Fruit fly (Drosophila melanogaster) whole organism, wandering third instar larva: Measurements from ENCODE around the gene CG34253.

Experiments
- Abd-B ChIP-seq: fragments of >200 bp; optimal IDR thresholded peaks from 2 replicates; lab custom pipeline; 2017; ENCODE audit warnings: missing biosample characterization, missing genetic modification characterization
- CG32264 ChIP-seq: fragments of 200-800 bp; sonication (Bioruptor generic); optimal IDR thresholded peaks from 2 replicates; lab custom pipeline; 2016; ENCODE audit warnings: missing biosample characterization, missing genetic modification characterization
- CrebA ChIP-seq: fragments of 200-800 bp; sonication (Bioruptor generic); optimal IDR thresholded peaks from 2 replicates; lab custom pipeline; 2016; ENCODE audit warnings: missing biosample characterization, mild to moderate bottlenecking, missing genetic modification characterization, borderline replicate concordance
- Dfd ChIP-seq: fragments of >200 bp; optimal IDR thresholded peaks from 2 replicates; lab custom pipeline; 2017; ENCODE audit warnings: missing biosample characterization, missing genetic modification characterization
- Dif ChIP-seq: fragments of 200-275, 200-300 bp; sonication (Bioruptor generic); optimal IDR thresholded peaks from 2 replicates; lab custom pipeline; 2018; ENCODE audit warnings: missing biosample characterization, missing genetic modification characterization; ENCODE audit not compliant: partially characterized antibody
- GATAd ChIP-seq: sonication (Bioruptor generic); optimal IDR thresholded peaks from 2 replicates; lab custom pipeline; 2016; ENCODE audit warnings: missing biosample characterization, missing genetic modification characterization
- HLH106 ChIP-seq: fragments of 200-800 bp; optimal IDR thresholded peaks from 3 replicates; lab custom pipeline; 2019; ENCODE audit warnings: missing biosample characterization, mild to moderate bottlenecking, missing genetic modification characterization, moderate library complexity
- Hnf4 ChIP-seq: fragments of 200-800 bp; sonication (Bioruptor generic); optimal IDR thresholded peaks from 2 replicates; lab custom pipeline; 2016; ENCODE audit warnings: missing biosample characterization, mild to moderate bottlenecking, missing genetic modification characterization
- Hr78 ChIP-seq: fragments of >200 bp; optimal IDR thresholded peaks from 2 replicates; lab custom pipeline; 2017; ENCODE audit warnings: missing biosample characterization, missing genetic modification characterization
- Hr83 ChIP-seq: fragments of 200-300 bp; sonication (Bioruptor generic); optimal IDR thresholded peaks from 2 replicates; lab custom pipeline; 2016; ENCODE audit warnings: missing biosample characterization, mild to moderate bottlenecking, missing genetic modification characterization, moderate library complexity; ENCODE audit not compliant: poor library complexity, severe bottlenecking
- Jra ChIP-seq: sonication (Bioruptor generic); optimal IDR thresholded peaks from 2 replicates; lab custom pipeline; 2016; ENCODE audit warnings: missing biosample characterization, missing genetic modification characterization
- Mio ChIP-seq: sonication (Bioruptor generic); optimal IDR thresholded peaks from 2 replicates; lab custom pipeline; 2016; ENCODE audit warnings: missing biosample characterization, missing genetic modification characterization
- OdsH ChIP-seq: fragments of 200-800 bp; sonication (Bioruptor generic); optimal IDR thresholded peaks from 2 replicates; lab custom pipeline; 2016; ENCODE audit warnings: missing biosample characterization, mild to moderate bottlenecking, missing genetic modification characterization
- Rel ChIP-seq, 2 experiments: fragments of 200-800 bp; sonication (Bioruptor generic) in 1 of 2; optimal IDR thresholded peaks; 2 replicates in 1 of 2; 3 replicates in 1 of 2; lab custom pipeline; 2016 to 2019; ENCODE audit warnings: mild to moderate bottlenecking in 2 of 2, missing biosample characterization in 2 of 2, missing genetic modification characterization in 2 of 2, moderate library complexity in 1 of 2
- br ChIP-seq: fragments of 200-800 bp; sonication (Bioruptor generic); optimal IDR thresholded peaks from 2 replicates; lab custom pipeline; 2016; ENCODE audit warnings: missing biosample characterization, missing genetic modification characterization
- brk ChIP-seq: fragments of 200-800 bp; sonication (Bioruptor generic); optimal IDR thresholded peaks from 2 replicates; lab custom pipeline; 2016; ENCODE audit warnings: missing biosample characterization, mild to moderate bottlenecking, missing genetic modification characterization
- dsf ChIP-seq: sonication (Bioruptor generic); optimal IDR thresholded peaks from 2 replicates; lab custom pipeline; 2016; ENCODE audit warnings: missing biosample characterization, missing genetic modification characterization, borderline replicate concordance
- ey ChIP-seq: fragments of 200-800 bp; sonication (Bioruptor generic); optimal IDR thresholded peaks from 2 replicates; lab custom pipeline; 2016; ENCODE audit warnings: missing biosample characterization, missing genetic modification characterization
- foxo ChIP-seq, 2 experiments: fragments of 200-800 bp; sonication (Bioruptor generic); optimal IDR thresholded peaks; 2 replicates in 1 of 2; 3 replicates in 1 of 2; lab custom pipeline; 2016 to 2017; ENCODE audit warnings: missing biosample characterization in 2 of 2, missing genetic modification characterization in 2 of 2
- fru ChIP-seq: fragments of 200-800 bp; sonication (Bioruptor generic); optimal IDR thresholded peaks from 3 replicates; lab custom pipeline; 2016; ENCODE audit warnings: missing biosample characterization, mild to moderate bottlenecking, missing genetic modification characterization
- h ChIP-seq: fragments of 200-800 bp; sonication (Bioruptor generic); optimal IDR thresholded peaks from 3 replicates; lab custom pipeline; 2016; ENCODE audit warnings: missing biosample characterization, mild to moderate bottlenecking, missing genetic modification characterization
- lola ChIP-seq: fragments of >200 bp; optimal IDR thresholded peaks from 2 replicates; lab custom pipeline; 2017; ENCODE audit warnings: missing biosample characterization, missing genetic modification characterization
- pan ChIP-seq: fragments of >200 bp; optimal IDR thresholded peaks from 2 replicates; lab custom pipeline; 2017
- psq ChIP-seq: fragments of 200-800 bp; sonication (Bioruptor generic); optimal IDR thresholded peaks from 3 replicates; lab custom pipeline; 2017; ENCODE audit warnings: missing biosample characterization, mild to moderate bottlenecking, missing genetic modification characterization, moderate library complexity
- rgr ChIP-seq: fragments of 200-800 bp; sonication (Bioruptor generic); optimal IDR thresholded peaks from 3 replicates; lab custom pipeline; 2016; ENCODE audit warnings: missing biosample characterization, mild to moderate bottlenecking, missing genetic modification characterization
- tai ChIP-seq: sonication (Bioruptor generic); optimal IDR thresholded peaks from 2 replicates; lab custom pipeline; 2016; ENCODE audit warnings: missing biosample characterization, missing genetic modification characterization
- usp ChIP-seq: fragments of >200 bp; optimal IDR thresholded peaks from 2 replicates; lab custom pipeline; 2017; ENCODE audit warnings: missing biosample characterization, missing genetic modification characterization

CG34253 gene

DNA sequence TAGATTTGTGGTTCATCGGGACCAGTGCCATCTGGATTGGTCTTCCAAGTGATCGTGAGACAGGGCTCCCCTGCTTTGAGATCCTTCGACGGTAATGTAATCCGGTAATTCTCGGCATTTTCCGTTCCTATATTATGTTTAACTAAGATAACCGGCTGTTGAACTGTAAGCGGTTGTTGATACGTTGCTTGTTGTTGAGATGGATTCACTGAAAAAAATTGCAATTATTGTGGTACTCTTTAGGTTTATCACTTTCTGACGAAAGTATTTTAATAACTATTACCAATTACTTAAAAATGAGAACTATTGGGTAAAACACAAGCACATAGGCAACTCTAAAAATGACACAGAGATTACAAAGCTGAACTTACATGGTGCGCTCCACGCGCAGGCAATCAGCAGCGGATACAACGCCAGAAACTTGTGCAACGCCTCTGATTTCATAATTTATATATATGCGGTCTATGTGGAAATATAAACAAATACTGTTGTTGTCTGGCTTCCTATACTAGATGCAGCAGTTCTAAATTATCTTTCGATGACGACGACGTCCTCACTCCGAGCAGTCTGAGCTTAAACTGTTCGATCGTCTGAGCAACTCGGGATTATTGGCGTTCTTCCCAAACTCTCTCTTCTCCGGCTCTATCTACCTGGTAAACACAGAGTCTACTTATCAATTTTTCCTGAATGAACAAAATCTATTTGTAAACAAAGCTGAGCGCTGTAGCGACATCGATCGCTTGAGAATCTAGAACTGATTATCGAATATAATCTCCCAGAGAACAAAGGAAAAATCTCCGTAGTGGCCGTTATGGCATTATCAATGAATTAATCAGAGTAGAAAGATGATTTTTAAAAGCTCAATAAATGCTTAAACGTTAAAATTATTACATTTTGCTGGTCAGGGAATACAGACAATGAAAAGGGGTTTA, at the start of gene CG34253:
CG34253 (minus strand) TSS at position 567 of the 932 bp plus-strand sequence.
- TF ChIP-seq rgr (GFP tag; lab: Kevin White, UChicago) (peak; percentile 6), Rel (GFP tag; optimal IDR thresholded peaks at IDR 0.05; lab: Kevin White, UChicago) (no peak), Rel (tag; optimal IDR thresholded peaks at IDR 0.05; lab: Kevin White, UChicago) (peak; percentile 79), GATAd (no peak)

DNA sequence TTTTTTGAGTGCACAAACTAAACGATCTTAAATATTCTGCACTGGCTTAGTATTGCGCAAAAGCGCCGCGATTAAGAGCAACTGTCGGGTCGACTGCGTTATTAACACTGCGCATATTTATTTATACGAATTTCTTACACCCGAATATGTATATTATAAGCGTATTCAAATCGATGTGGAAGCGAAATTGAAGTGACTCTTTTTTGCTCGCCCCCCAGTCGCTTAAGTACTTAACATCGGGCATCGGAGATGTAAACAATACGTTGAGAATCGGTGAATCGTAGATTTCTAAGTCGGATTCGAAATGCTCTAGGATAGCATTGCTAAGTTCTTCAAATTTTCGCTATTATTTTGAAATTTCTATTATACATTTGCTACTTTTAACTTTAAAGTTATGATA, 45.5 kb upstream of the CG34253 start, which contains the start of gene Cyp312a1:
Cyp312a1 (minus strand) TSS at position 101 of the 400 bp plus-strand sequence.
- no peak for TF ChIP-seq HLH106 (tag; lab: Kevin White, UChicago)

- TF ChIP-seq brk (GFP tag; lab: Kevin White, UChicago) (no peak), Dfd (GFP tag; lab: Kevin White, UChicago) (peak; percentile 90)
- TF ChIP-seq, all 38 proteins: peak for 1
Measured at dm6 chr3L:18124138-18124537, 37.0 kb upstream of the CG34253 start.

DNA sequence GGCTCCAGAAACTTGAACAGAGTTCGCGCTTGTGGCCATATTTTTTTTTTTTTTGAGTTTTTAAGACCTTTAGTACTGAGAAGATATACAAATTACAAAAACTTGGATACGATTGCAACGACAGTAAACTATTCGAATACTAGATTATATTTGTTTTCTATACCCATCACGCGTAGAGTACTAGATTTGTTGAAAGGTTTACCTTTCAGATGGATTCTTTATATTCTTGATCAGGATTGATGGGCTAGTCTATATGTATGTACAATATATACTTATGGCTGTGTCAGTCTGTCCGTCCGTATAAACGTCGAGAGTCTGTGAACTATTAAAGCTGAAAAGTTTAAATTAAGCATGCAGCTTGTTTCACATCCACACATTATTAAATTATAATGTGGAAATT, 34.8 kb upstream of the CG34253 start, which contains the start of gene CG42853:
CG42853 (minus strand) TSS at position 101 of the 400 bp plus-strand sequence.
- TF ChIP-seq pan (lab: Kevin White, UChicago), result no peak
- TF ChIP-seq fru, result no peak
- TF ChIP-seq tai (GFP tag; lab: Kevin White, UChicago), result no peak
- no peak for TF ChIP-seq OdsH (GFP tag; lab: Kevin White, UChicago)
- TF ChIP-seq br, result no peak
- no peak for TF ChIP-seq GATAd
- TF ChIP-seq Rel (GFP tag; optimal IDR thresholded peaks at IDR 0.05; lab: Kevin White, UChicago), result no peak
- no peak for TF ChIP-seq Rel (tag; optimal IDR thresholded peaks at IDR 0.05; lab: Kevin White, UChicago)
- no peak for TF ChIP-seq Hnf4 (GFP tag; lab: Kevin White, UChicago)
- no peak for TF ChIP-seq brk (GFP tag; lab: Kevin White, UChicago)
- TF ChIP-seq HLH106 (tag; lab: Kevin White, UChicago), result no peak
- TF ChIP-seq rgr (GFP tag; lab: Kevin White, UChicago), result no peak
- no peak for TF ChIP-seq ey (GFP tag; lab: Kevin White, UChicago)
- TF ChIP-seq CG32264 (GFP tag; lab: Kevin White, UChicago), result no peak
- TF ChIP-seq dsf, result no peak
- no peak for TF ChIP-seq Abd-B
- TF ChIP-seq lola, result no peak
- TF ChIP-seq usp, result no peak
- TF ChIP-seq, all 38 proteins: peak for 0

dm6 chr3L:18114038-18114926, 27.2 kb upstream of the CG34253 start:
- no peak for TF ChIP-seq Hr78 (GFP tag; lab: Kevin White, UChicago)
- no peak for TF ChIP-seq rgr (GFP tag; lab: Kevin White, UChicago)
- peak; percentile 6 for TF ChIP-seq Jra (GFP tag; lab: Kevin White, UChicago)
- no peak for TF ChIP-seq Rel (GFP tag; optimal IDR thresholded peaks at IDR 0.05; lab: Kevin White, UChicago)
- no peak for TF ChIP-seq Rel (tag; optimal IDR thresholded peaks at IDR 0.05; lab: Kevin White, UChicago)
- TF ChIP-seq br, result peak; percentile 54
- TF ChIP-seq fru, result peak; percentile 22
- TF ChIP-seq OdsH (GFP tag; lab: Kevin White, UChicago), result peak; percentile 44
- no peak for TF ChIP-seq usp
- no peak for TF ChIP-seq CrebA
- TF ChIP-seq Mio, result no peak
- TF ChIP-seq psq (GFP tag; lab: Kevin White, UChicago), result no peak
- TF ChIP-seq foxo (GFP tag; optimal IDR thresholded peaks at IDR 0.05; lab: Kevin White, UChicago), result peak in 1 of 2 experiments; percentile 46
- no peak for TF ChIP-seq Dfd (GFP tag; lab: Kevin White, UChicago)
- peak; percentile 61 for TF ChIP-seq h (GFP tag; lab: Kevin White, UChicago)
- TF ChIP-seq Dif, result peak; percentile 14
- TF ChIP-seq Hnf4 (GFP tag; lab: Kevin White, UChicago), result peak; percentile 31
- no peak for TF ChIP-seq lola
- TF ChIP-seq Hr83 (GFP tag; lab: Kevin White, UChicago), result peak; percentile 40
- TF ChIP-seq, all 38 proteins: peak for 9
